Fruit fly (Drosophila melanogaster) whole organism, embryonic: ENCODE measurements around the gene CG10347.
A peak's percentile ranks its signal among the peaks of the same experiment; 100 is the strongest.

Experiments used
- ATbp ChIP-seq: fragments of 200-800 bp; sonication (Bioruptor generic); optimal IDR thresholded peaks from 2 replicates; lab custom pipeline; 2017; ENCODE audit warnings: missing biosample characterization, mild to moderate bottlenecking, missing genetic modification characterization, missing genetic modification reagents
- Awh ChIP-seq: fragments of 200-800 bp; sonication (Bioruptor generic); IDR thresholded peaks from 2 replicates; pipeline ENCODE4, ENCODE4 v1.3.6; 2022; ENCODE audit warnings: missing biosample characterization, missing genetic modification characterization
- CG12219 ChIP-seq: fragments of 200-800 bp; sonication (Bioruptor generic); optimal IDR thresholded peaks from 3 replicates; lab custom pipeline; 2018; ENCODE audit warnings: missing biosample characterization, mild to moderate bottlenecking, missing genetic modification characterization
- CG12236 ChIP-seq: fragments of 200-800 bp; sonication (Bioruptor generic); optimal IDR thresholded peaks from 2 replicates; lab custom pipeline; 2016; ENCODE audit warnings: missing biosample characterization, missing genetic modification characterization
- CG12391 ChIP-seq: fragments of 200-800 bp; sonication (Bioruptor generic); optimal IDR thresholded peaks from 3 replicates; lab custom pipeline; 2018; ENCODE audit warnings: missing biosample characterization, mild to moderate bottlenecking, missing genetic modification characterization, moderate library complexity
- CG13296 ChIP-seq: fragments of 200-800 bp; sonication (Bioruptor generic); optimal IDR thresholded peaks from 3 replicates; lab custom pipeline; 2018; ENCODE audit warnings: missing biosample characterization, mild to moderate bottlenecking, missing genetic modification characterization
- CG14710 ChIP-seq: fragments of 200-800 bp; sonication (Bioruptor generic); optimal IDR thresholded peaks from 3 replicates; lab custom pipeline; 2019; ENCODE audit warnings: missing biosample characterization, mild to moderate bottlenecking, missing genetic modification characterization, moderate library complexity
- CG15479 ChIP-seq: fragments of 200-800 bp; sonication (Bioruptor generic); optimal IDR thresholded peaks from 3 replicates; lab custom pipeline; 2019; ENCODE audit warnings: missing biosample characterization, mild to moderate bottlenecking, missing genetic modification characterization, moderate library complexity
- CG17361 ChIP-seq: fragments of 200-800 bp; sonication (Bioruptor generic); IDR thresholded peaks from 3 replicates; pipeline ENCODE4 v1.3.6; 2022; ENCODE audit warnings: missing biosample characterization, missing genetic modification characterization
- CG17385 ChIP-seq: fragments of 200-800 bp; sonication (Bioruptor generic); optimal IDR thresholded peaks from 3 replicates; lab custom pipeline; 2018; ENCODE audit warnings: missing biosample characterization, mild to moderate bottlenecking, missing genetic modification characterization
- CG2116 ChIP-seq: fragments of 200-800 bp; sonication (Bioruptor generic); optimal IDR thresholded peaks from 3 replicates; lab custom pipeline; 2018; ENCODE audit warnings: missing biosample characterization, mild to moderate bottlenecking, missing genetic modification characterization
- CG2712 ChIP-seq: fragments of 200-800 bp; optimal IDR thresholded peaks from 3 replicates; lab custom pipeline; 2019; ENCODE audit warnings: missing biosample characterization, mild to moderate bottlenecking, missing genetic modification characterization, moderate library complexity
- CG31441 ChIP-seq: fragments of 200-800 bp; sonication (Bioruptor generic); IDR thresholded peaks from 2 replicates; pipeline ENCODE4 v1.3.6; 2022; ENCODE audit warnings: missing biosample characterization, missing genetic modification characterization
- CG34376 ChIP-seq: fragments of 200-800 bp; sonication (Bioruptor generic); optimal IDR thresholded peaks from 2 replicates; lab custom pipeline; 2018; ENCODE audit warnings: missing biosample characterization, mild to moderate bottlenecking, missing genetic modification characterization
- CG5180 ChIP-seq: fragments of 200-800 bp; sonication (Bioruptor generic); optimal IDR thresholded peaks from 3 replicates; lab custom pipeline; 2017; ENCODE audit warnings: missing biosample characterization, missing genetic modification characterization, mild to moderate bottlenecking, moderate library complexity, missing genetic modification reagents
- CG6254 ChIP-seq: fragments of 200-800 bp; sonication (Bioruptor generic); optimal IDR thresholded peaks from 3 replicates; lab custom pipeline; 2017; ENCODE audit warnings: mild to moderate bottlenecking, missing biosample characterization, missing genetic modification reagents, missing genetic modification characterization
- CG6765 ChIP-seq: fragments of 200-800 bp; sonication (Bioruptor generic); optimal IDR thresholded peaks from 3 replicates; lab custom pipeline; 2017; ENCODE audit warnings: missing biosample characterization, mild to moderate bottlenecking, missing genetic modification characterization
- CG8089 ChIP-seq: fragments of 200-800 bp; sonication (Bioruptor generic); optimal IDR thresholded peaks from 3 replicates; lab custom pipeline; 2016; ENCODE audit warnings: missing biosample characterization, missing genetic modification characterization
- CG8924 ChIP-seq: fragments of 200-800 bp; optimal IDR thresholded peaks from 3 replicates; lab custom pipeline; 2019; ENCODE audit warnings: missing biosample characterization, mild to moderate bottlenecking, missing genetic modification characterization, moderate library complexity
- CoRest ChIP-seq: fragments of 200-800 bp; sonication (Bioruptor generic); optimal IDR thresholded peaks from 3 replicates; lab custom pipeline; 2018; ENCODE audit warnings: missing biosample characterization, mild to moderate bottlenecking, missing genetic modification characterization, moderate library complexity
- D19B ChIP-seq: fragments of 200-800 bp; sonication (Bioruptor generic); optimal IDR thresholded peaks from 2 replicates; lab custom pipeline; 2017; ENCODE audit warnings: missing biosample characterization, mild to moderate bottlenecking, missing genetic modification characterization
- Dbx ChIP-seq: fragments of 200-800 bp; sonication (Bioruptor generic); IDR thresholded peaks from 3 replicates; pipeline ENCODE4 v1.3.6; 2022; ENCODE audit warnings: missing biosample characterization, missing genetic modification characterization
- Dref ChIP-seq: fragments of 200-800 bp; sonication (Bioruptor generic); IDR thresholded peaks from 2 replicates; pipeline ENCODE4 v1.3.6; 2022; ENCODE audit warnings: missing biosample characterization, missing genetic modification characterization
- Eip74EF ChIP-seq, 2 experiments: fragments of 200-800 bp in 1 of 2; fragments of >200 bp in 1 of 2; sonication (Bioruptor generic) in 1 of 2; optimal IDR thresholded peaks; 2 replicates each; lab custom pipeline; 2017 to 2019; ENCODE audit warnings: missing biosample characterization in 2 of 2, missing genetic modification characterization in 2 of 2, mild to moderate bottlenecking in 1 of 2, moderate library complexity in 1 of 2
- Jarid2 ChIP-seq: fragments of 200-800 bp; sonication (Bioruptor generic); optimal IDR thresholded peaks from 3 replicates; lab custom pipeline; 2017; ENCODE audit warnings: mild to moderate bottlenecking, missing biosample characterization, missing genetic modification reagents, missing genetic modification characterization
- Max ChIP-seq: fragments of 200-800 bp; sonication (Bioruptor generic); optimal IDR thresholded peaks from 2 replicates; lab custom pipeline; 2016; ENCODE audit warnings: missing biosample characterization, mild to moderate bottlenecking, missing genetic modification characterization
- PHDP ChIP-seq: fragments of 200-800 bp; sonication (Bioruptor generic); optimal IDR thresholded peaks from 3 replicates; lab custom pipeline; 2018; ENCODE audit warnings: missing biosample characterization, mild to moderate bottlenecking, missing genetic modification characterization, moderate library complexity
- Ptx1 ChIP-seq: fragments of 200-800 bp; sonication (Bioruptor generic); IDR thresholded peaks from 2 replicates; pipeline ENCODE4 v1.3.6; 2022; ENCODE audit warnings: missing biosample characterization, missing genetic modification characterization
- Sox102F ChIP-seq: fragments of 200-800 bp; sonication (Bioruptor generic); optimal IDR thresholded peaks from 2 replicates; lab custom pipeline; 2018; ENCODE audit warnings: missing biosample characterization, mild to moderate bottlenecking, missing genetic modification characterization, moderate library complexity
- Spps ChIP-seq: fragments of 200-800 bp; sonication (Bioruptor generic); optimal IDR thresholded peaks from 2 replicates; lab custom pipeline; 2018; ENCODE audit warnings: missing biosample characterization, mild to moderate bottlenecking, missing genetic modification characterization
- TFAM ChIP-seq: fragments of 200-800 bp; sonication (Bioruptor generic); optimal IDR thresholded peaks from 2 replicates; lab custom pipeline; 2017; ENCODE audit warnings: missing biosample characterization, missing genetic modification characterization, inconsistent platforms
- amos ChIP-seq: fragments of 200-800 bp; sonication (Bioruptor generic); IDR thresholded peaks from 2 replicates; pipeline ENCODE4 v1.3.6; 2022; ENCODE audit warnings: missing biosample characterization, missing genetic modification characterization; ENCODE audit not compliant: partially characterized antibody
- cas ChIP-seq: fragments of 200-800 bp; sonication (Bioruptor generic); IDR thresholded peaks from 2 replicates; pipeline ENCODE4 v1.3.6; 2022; ENCODE audit warnings: missing biosample characterization, missing genetic modification characterization
- crc ChIP-seq: fragments of 200-800 bp; sonication (Bioruptor generic); optimal IDR thresholded peaks from 2 replicates; lab custom pipeline; 2016; ENCODE audit warnings: missing biosample characterization, missing genetic modification characterization
- cwo ChIP-seq: fragments of 200-800 bp; sonication (Bioruptor generic); optimal IDR thresholded peaks from 3 replicates; lab custom pipeline; 2017; ENCODE audit warnings: missing biosample characterization, missing genetic modification characterization, mild to moderate bottlenecking, moderate library complexity, missing genetic modification reagents
- dmrt99B ChIP-seq: fragments of 200-800 bp; sonication (Bioruptor generic); optimal IDR thresholded peaks from 2 replicates; lab custom pipeline; 2018; ENCODE audit warnings: missing biosample characterization, mild to moderate bottlenecking, missing genetic modification characterization, moderate library complexity
- fd64A ChIP-seq: fragments of 200-800 bp; sonication (Bioruptor generic); optimal IDR thresholded peaks from 3 replicates; lab custom pipeline; 2018; ENCODE audit warnings: missing biosample characterization, mild to moderate bottlenecking, missing genetic modification characterization
- fd96Cb ChIP-seq: fragments of 200-800 bp; sonication (Bioruptor generic); optimal IDR thresholded peaks from 2 replicates; lab custom pipeline; 2018; ENCODE audit warnings: missing biosample characterization, mild to moderate bottlenecking, missing genetic modification characterization, moderate library complexity
- gcm ChIP-seq: fragments of 200-800 bp; sonication (Bioruptor generic); optimal IDR thresholded peaks from 2 replicates; lab custom pipeline; 2019; ENCODE audit warnings: missing biosample characterization, mild to moderate bottlenecking, missing genetic modification characterization, moderate library complexity
- grn ChIP-seq: fragments of 200-800 bp; sonication (Bioruptor generic); optimal IDR thresholded peaks from 3 replicates; lab custom pipeline; 2017; ENCODE audit warnings: missing biosample characterization, missing genetic modification characterization
- jumu ChIP-seq: fragments of 200-800 bp; sonication (Bioruptor generic); optimal IDR thresholded peaks from 3 replicates; lab custom pipeline; 2016; ENCODE audit warnings: missing biosample characterization, missing genetic modification characterization
- nmo ChIP-seq: fragments of 200-800 bp; sonication (Bioruptor generic); optimal IDR thresholded peaks from 2 replicates; lab custom pipeline; 2018; ENCODE audit warnings: missing biosample characterization, mild to moderate bottlenecking, missing genetic modification characterization, moderate library complexity
- sens ChIP-seq: fragments of 200-800 bp; sonication (Bioruptor generic); peaks from one replicate; lab custom pipeline; 2016; ENCODE audit warnings: missing biosample characterization, missing genetic modification characterization
- sqz ChIP-seq: fragments of 200-800 bp; sonication (Bioruptor generic); optimal IDR thresholded peaks from 3 replicates; lab custom pipeline; 2018; ENCODE audit warnings: missing biosample characterization, mild to moderate bottlenecking, missing genetic modification characterization
- stc ChIP-seq: fragments of 200-800 bp; sonication (Bioruptor generic); IDR thresholded peaks from 2 replicates; pipeline ENCODE4 v1.3.6; 2022; ENCODE audit warnings: missing biosample characterization, missing genetic modification characterization
- tio ChIP-seq: fragments of 200-800 bp; sonication (Bioruptor generic); optimal IDR thresholded peaks from 2 replicates; lab custom pipeline; 2017; ENCODE audit warnings: missing biosample characterization, missing genetic modification characterization, inconsistent platforms
- trh ChIP-seq: fragments of 200-800 bp; sonication (Bioruptor generic); optimal IDR thresholded peaks from 2 replicates; lab custom pipeline; 2016; ENCODE audit warnings: missing biosample characterization, missing genetic modification characterization

CG10347 gene

DNA sequence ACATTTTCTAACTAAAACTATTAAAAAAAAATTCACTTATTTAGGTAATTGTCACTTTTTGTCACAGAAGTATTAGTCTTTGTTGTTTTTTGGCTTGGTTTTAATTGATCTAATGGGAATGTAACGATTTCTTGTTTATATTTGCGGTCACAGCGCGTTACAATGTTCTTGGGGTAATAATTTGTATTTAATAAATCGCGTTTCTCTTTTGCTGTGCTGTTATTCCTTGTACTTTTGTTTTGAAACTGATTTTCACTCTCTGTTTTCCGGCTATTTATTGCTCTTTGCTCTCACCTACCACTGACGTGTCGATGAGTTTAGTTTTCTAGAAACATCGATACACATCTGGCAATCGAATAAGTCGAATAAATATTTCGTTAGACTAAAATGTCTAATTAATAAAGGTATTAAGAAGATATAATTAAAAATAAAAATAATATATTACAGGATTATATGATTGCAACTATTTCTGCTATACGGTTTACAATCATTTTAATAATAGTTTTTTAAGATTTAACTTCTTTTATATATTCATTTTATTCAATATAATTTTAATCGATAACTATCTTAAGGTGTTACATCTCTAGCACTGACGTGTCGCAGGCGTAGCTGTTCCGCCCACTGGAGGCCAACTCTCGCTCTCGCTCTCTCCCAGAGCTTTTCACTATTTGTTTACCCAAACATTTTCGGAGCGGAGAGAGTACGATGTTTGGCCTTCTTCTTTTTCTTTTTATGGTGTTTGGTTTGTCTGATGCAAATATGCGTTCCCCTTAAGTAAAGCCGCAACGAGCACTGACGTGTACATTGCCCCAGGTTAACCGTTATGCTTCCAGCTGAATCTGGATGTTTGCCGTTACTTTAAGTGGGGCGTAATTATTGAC, 47.6 kb downstream of the CG10347 start, which contains the start of gene Hsc70-3 (continued):
- TF ChIP-seq Awh (GFP tag; lab: Robert Waterston, UW): peak; percentile 79
- peak in 1 of 2 experiments; percentile 32 for TF ChIP-seq Eip74EF (GFP tag; optimal IDR thresholded peaks at IDR 0.05; lab: Kevin White, UChicago)
- no peak for TF ChIP-seq crc (GFP tag; lab: Kevin White, UChicago)
- TF ChIP-seq CG14710: peak; percentile 53
- TF ChIP-seq CG2712 (tag; lab: Kevin White, UChicago): peak; percentile 44
- peak; percentile 5 for TF ChIP-seq Spps
- TF ChIP-seq dmrt99B (tag; lab: Kevin White, UChicago): peak; percentile 16
- peak; percentile 82 for TF ChIP-seq fd64A (GFP tag; lab: Kevin White, UChicago)
- peak; percentile 25; the same call in 1 of the 2 replicates for TF ChIP-seq CG31441
- peak; percentile 34 for TF ChIP-seq CG8089
- TF ChIP-seq Dref (GFP tag; lab: Robert Waterston, UW): peak; percentile 63
- TF ChIP-seq cas: no peak
- TF ChIP-seq CoRest (tag; lab: Kevin White, UChicago): peak; percentile 50
- peak; percentile 81 for TF ChIP-seq CG17385
- TF ChIP-seq CG12219 (GFP tag; lab: Kevin White, UChicago): peak; percentile 23
- peak; percentile 53 for TF ChIP-seq nmo (GFP tag; lab: Kevin White, UChicago)
- TF ChIP-seq CG34376: peak; percentile 1
- TF ChIP-seq Dbx (GFP tag; lab: Robert Waterston, UW): no peak; the same call in 2 of the 3 replicates
- TF ChIP-seq CG13296: peak; percentile 13
- TF ChIP-seq CG5180 (GFP tag; lab: Kevin White, UChicago): peak; percentile 26
- peak; percentile 54 for TF ChIP-seq CG12391
- TF ChIP-seq CG8924 (tag; lab: Kevin White, UChicago): peak; percentile 55
- peak; percentile 55; the same call in 1 of the 2 replicates for TF ChIP-seq amos (GFP tag; lab: Robert Waterston, UW)
- no peak for TF ChIP-seq D19B (GFP tag; lab: Kevin White, UChicago)
- TF ChIP-seq gcm (GFP tag; lab: Kevin White, UChicago): peak; percentile 41
- TF ChIP-seq CG15479 (GFP tag; lab: Kevin White, UChicago): no peak
- TF ChIP-seq CG12236 (GFP tag; lab: Kevin White, UChicago): peak; percentile 12
- peak; percentile 46 for TF ChIP-seq PHDP (tag; lab: Kevin White, UChicago)
- TF ChIP-seq Max (GFP tag; lab: Kevin White, UChicago): no peak
- TF ChIP-seq trh: no peak
- TF ChIP-seq tio: no peak
- peak; percentile 57 for TF ChIP-seq Jarid2
- 0 out of 2 replicates have a peak, but pooled peaks have one; percentile 8 for TF ChIP-seq Ptx1 (GFP tag; lab: Robert Waterston, UW)
- peak; percentile 60 for TF ChIP-seq CG6254 (GFP tag; lab: Kevin White, UChicago)
- TF ChIP-seq jumu: no peak
- TF ChIP-seq CG6765 (GFP tag; lab: Kevin White, UChicago): peak; percentile 6
- TF ChIP-seq stc: peak; percentile 11; the same call in 1 of the 2 replicates
- no peak for TF ChIP-seq TFAM (GFP tag; lab: Kevin White, UChicago)
- peak; percentile 83 for TF ChIP-seq sens
- peak; percentile 46 for TF ChIP-seq CG2116 (GFP tag; lab: Kevin White, UChicago)
- TF ChIP-seq ATbp (GFP tag; lab: Kevin White, UChicago): peak; percentile 89
- no peak for TF ChIP-seq cwo
- no peak for TF ChIP-seq grn (GFP tag; lab: Kevin White, UChicago)
- TF ChIP-seq Sox102F (GFP tag; lab: Kevin White, UChicago): peak; percentile 25
- peak; percentile 11 for TF ChIP-seq sqz (GFP tag; lab: Kevin White, UChicago)
- TF ChIP-seq CG17361 (GFP tag; lab: Robert Waterston, UW): peak; percentile 61
- no peak for TF ChIP-seq fd96Cb (tag; lab: Kevin White, UChicago)
